Fruit fly (Drosophila melanogaster) whole organism, embryonic: ENCODE measurements around the gene CG9550.

Experiments
- Asciz ChIP-seq: fragments of 200-800 bp; sonication (Bioruptor generic); optimal IDR thresholded peaks from 2 replicates; lab custom pipeline; 2017; ENCODE audit warnings: missing biosample characterization, mild to moderate bottlenecking, missing genetic modification characterization, missing genetic modification reagents
- CG10147 ChIP-seq: fragments of 200-800 bp; sonication (Bioruptor generic); optimal IDR thresholded peaks from 2 replicates; lab custom pipeline; 2019; ENCODE audit warnings: missing biosample characterization, mild to moderate bottlenecking, missing genetic modification characterization, moderate library complexity
- CG10321 ChIP-seq: fragments of 200-800 bp; sonication (Bioruptor generic); IDR thresholded peaks from 2 replicates; pipeline ENCODE4 v1.3.6; 2022; ENCODE audit warnings: missing biosample characterization, missing genetic modification characterization
- CG11504 ChIP-seq: fragments of 200-800 bp; sonication (Bioruptor generic); optimal IDR thresholded peaks from 3 replicates; lab custom pipeline; 2019; ENCODE audit warnings: missing biosample characterization, mild to moderate bottlenecking, missing genetic modification characterization, moderate library complexity
- CG12104 ChIP-seq: fragments of 200-800 bp; sonication (Bioruptor generic); optimal IDR thresholded peaks from 3 replicates; lab custom pipeline; 2016; ENCODE audit warnings: missing biosample characterization, missing genetic modification characterization
- CG12744 ChIP-seq: fragments of 200-800 bp; sonication (Bioruptor generic); optimal IDR thresholded peaks from 2 replicates; lab custom pipeline; 2016; ENCODE audit warnings: missing biosample characterization, missing genetic modification characterization
- CG13424 ChIP-seq: fragments of 200-800 bp; sonication (Bioruptor generic); optimal IDR thresholded peaks from 2 replicates; lab custom pipeline; 2019; ENCODE audit warnings: missing biosample characterization, mild to moderate bottlenecking, missing genetic modification characterization, moderate library complexity
- CG15073 ChIP-seq: fragments of 200-800 bp; sonication (Bioruptor generic); optimal IDR thresholded peaks from 2 replicates; lab custom pipeline; 2016; ENCODE audit warnings: missing biosample characterization, missing genetic modification characterization
- CG15514 ChIP-seq: fragments of 200-800 bp; sonication (Bioruptor generic); optimal IDR thresholded peaks from 3 replicates; lab custom pipeline; 2017; ENCODE audit warnings: missing biosample characterization, missing genetic modification characterization, mild to moderate bottlenecking, moderate library complexity, missing genetic modification reagents
- CG15601 ChIP-seq: fragments of 200-800 bp; sonication (Bioruptor generic); optimal IDR thresholded peaks from 3 replicates; lab custom pipeline; 2019; ENCODE audit warnings: missing biosample characterization, mild to moderate bottlenecking, missing genetic modification characterization, moderate library complexity
- CG1603 ChIP-seq: fragments of 200-800 bp; sonication (Bioruptor generic); optimal IDR thresholded peaks from 2 replicates; lab custom pipeline; 2019; ENCODE audit warnings: missing biosample characterization, mild to moderate bottlenecking, missing genetic modification characterization, moderate library complexity
- CG18476 ChIP-seq: fragments of 200-800 bp; sonication (Bioruptor generic); optimal IDR thresholded peaks from 2 replicates; lab custom pipeline; 2016; ENCODE audit warnings: missing biosample characterization, mild to moderate bottlenecking, missing genetic modification characterization
- CG3407 ChIP-seq: fragments of 200-800 bp; sonication (Bioruptor generic); optimal IDR thresholded peaks from 2 replicates; lab custom pipeline; 2018; ENCODE audit warnings: missing biosample characterization, mild to moderate bottlenecking, missing genetic modification characterization
- CG34422 ChIP-seq: fragments of 200-800 bp; sonication (Bioruptor generic); IDR thresholded peaks from 3 replicates; pipeline ENCODE4 v1.3.6; 2022; ENCODE audit warnings: missing biosample characterization, missing genetic modification characterization
- CG4424 ChIP-seq: fragments of 200-800 bp; sonication (Bioruptor generic); optimal IDR thresholded peaks from 3 replicates; lab custom pipeline; 2016; ENCODE audit warnings: missing biosample characterization, missing genetic modification characterization
- CG4854 ChIP-seq: fragments of 200-800 bp; sonication (Bioruptor generic); optimal IDR thresholded peaks from 2 replicates; lab custom pipeline; 2016; ENCODE audit warnings: missing biosample characterization, missing genetic modification characterization, inconsistent platforms
- CG7928 ChIP-seq: fragments of 200-800 bp; sonication (Bioruptor generic); optimal IDR thresholded peaks from 2 replicates; lab custom pipeline; 2017; ENCODE audit warnings: missing biosample characterization, mild to moderate bottlenecking, missing genetic modification characterization
- CG8765 ChIP-seq: fragments of 200-800 bp; sonication (Bioruptor generic); IDR thresholded peaks from 2 replicates; pipeline ENCODE4 v1.3.6; 2022; ENCODE audit warnings: missing biosample characterization, missing genetic modification characterization
- CG9437 ChIP-seq: fragments of 200-800 bp; sonication (Bioruptor generic); optimal IDR thresholded peaks from 2 replicates; lab custom pipeline; 2018; ENCODE audit warnings: missing biosample characterization, mild to moderate bottlenecking, missing genetic modification characterization
- CG9817 ChIP-seq: fragments of 200-800 bp; sonication (Bioruptor generic); optimal IDR thresholded peaks from 2 replicates; lab custom pipeline; 2018; ENCODE audit warnings: missing biosample characterization, mild to moderate bottlenecking, missing genetic modification characterization, moderate library complexity
- CHES-1-like ChIP-seq: fragments of 200-800 bp; sonication (Bioruptor generic); optimal IDR thresholded peaks from 2 replicates; lab custom pipeline; 2016; ENCODE audit warnings: missing biosample characterization, missing genetic modification characterization
- CrebB ChIP-seq: fragments of 200-800 bp; sonication (Bioruptor generic); optimal IDR thresholded peaks from 3 replicates; lab custom pipeline; 2018; ENCODE audit warnings: missing biosample characterization, mild to moderate bottlenecking, missing genetic modification characterization
- Deaf1 ChIP-seq: fragments of 200-800 bp; optimal IDR thresholded peaks from 3 replicates; lab custom pipeline; 2019; ENCODE audit warnings: missing biosample characterization, mild to moderate bottlenecking, missing genetic modification characterization, moderate library complexity
- Dek ChIP-seq: fragments of 200-800 bp; sonication (Bioruptor generic); optimal IDR thresholded peaks from 3 replicates; lab custom pipeline; 2019; ENCODE audit warnings: missing biosample characterization, mild to moderate bottlenecking, missing genetic modification characterization, moderate library complexity
- Gug ChIP-seq: fragments of 200-800 bp; sonication (Bioruptor generic); IDR thresholded peaks from 4 replicates; pipeline ENCODE4 v1.3.6; 2022; ENCODE audit warnings: missing biosample characterization, missing genetic modification characterization
- Jarid2 ChIP-seq: fragments of 200-800 bp; sonication (Bioruptor generic); optimal IDR thresholded peaks from 3 replicates; lab custom pipeline; 2017; ENCODE audit warnings: mild to moderate bottlenecking, missing biosample characterization, missing genetic modification reagents, missing genetic modification characterization
- MESR4 ChIP-seq: fragments of 200-800 bp; sonication (Bioruptor generic); optimal IDR thresholded peaks from 2 replicates; lab custom pipeline; 2018; ENCODE audit warnings: missing biosample characterization, mild to moderate bottlenecking, missing genetic modification characterization, moderate library complexity
- Med ChIP-seq: fragments of 200-800 bp; sonication (Bioruptor generic); peaks from one replicate; lab custom pipeline; 2016; ENCODE audit warnings: missing biosample characterization, missing genetic modification characterization, mild to moderate bottlenecking, inconsistent platforms, moderate library complexity
- NfI ChIP-seq: fragments of 200-800 bp; sonication (Bioruptor generic); optimal IDR thresholded peaks from 3 replicates; lab custom pipeline; 2018; ENCODE audit warnings: missing biosample characterization, mild to moderate bottlenecking, missing genetic modification characterization, moderate library complexity
- Pdp1 ChIP-seq, 2 experiments: fragments of 200-800 bp; sonication (Bioruptor generic); optimal IDR thresholded peaks; 3 replicates each; lab custom pipeline; 2016; ENCODE audit warnings: missing biosample characterization in 2 of 2, missing genetic modification characterization in 2 of 2, mild to moderate bottlenecking in 1 of 2, moderate library complexity in 1 of 2
- Ptx1 ChIP-seq: fragments of 200-800 bp; sonication (Bioruptor generic); IDR thresholded peaks from 2 replicates; pipeline ENCODE4 v1.3.6; 2022; ENCODE audit warnings: missing biosample characterization, missing genetic modification characterization
- Ravus ChIP-seq: fragments of 200-800 bp; sonication (Bioruptor generic); IDR thresholded peaks from 2 replicates; pipeline ENCODE4 v1.3.6; 2022; ENCODE audit warnings: missing biosample characterization, missing genetic modification characterization
- Rx ChIP-seq: fragments of 200-800 bp; sonication (Bioruptor generic); IDR thresholded peaks from 2 replicates; pipeline ENCODE4 v1.3.6; 2022; ENCODE audit warnings: missing biosample characterization, missing genetic modification characterization
- Six4 ChIP-seq: fragments of 200-800 bp; sonication (Bioruptor generic); optimal IDR thresholded peaks from 2 replicates; lab custom pipeline; 2016; ENCODE audit warnings: missing biosample characterization, missing genetic modification characterization
- Sry-β ChIP-seq: fragments of 200-800 bp; sonication (Bioruptor generic); optimal IDR thresholded peaks from 2 replicates; lab custom pipeline; 2018; ENCODE audit warnings: missing biosample characterization, mild to moderate bottlenecking, missing genetic modification characterization, moderate library complexity
- Vsx1 ChIP-seq: fragments of 200-800 bp; sonication (Bioruptor generic); optimal IDR thresholded peaks from 2 replicates; lab custom pipeline; 2017; ENCODE audit warnings: missing biosample characterization, mild to moderate bottlenecking, missing genetic modification characterization, missing genetic modification reagents
- az2 ChIP-seq: fragments of 200-800 bp; sonication (Bioruptor generic); optimal IDR thresholded peaks from 3 replicates; lab custom pipeline; 2016; ENCODE audit warnings: missing biosample characterization, missing genetic modification characterization
- disco-r ChIP-seq: fragments of 200-800 bp; sonication (Bioruptor generic); optimal IDR thresholded peaks from 2 replicates; lab custom pipeline; 2016; ENCODE audit warnings: missing biosample characterization, missing genetic modification characterization
- dpn ChIP-seq, 2 experiments: fragments of 200-800 bp; sonication (Bioruptor generic); optimal IDR thresholded peaks; 3 replicates each; lab custom pipeline; 2016; ENCODE audit warnings: missing biosample characterization in 2 of 2, missing genetic modification characterization in 2 of 2
- en ChIP-seq: fragments of 200-800 bp; sonication (Bioruptor generic); optimal IDR thresholded peaks from 2 replicates; lab custom pipeline; 2016; ENCODE audit warnings: missing biosample characterization, missing genetic modification characterization
- fd64A ChIP-seq: fragments of 200-800 bp; sonication (Bioruptor generic); optimal IDR thresholded peaks from 3 replicates; lab custom pipeline; 2018; ENCODE audit warnings: missing biosample characterization, mild to moderate bottlenecking, missing genetic modification characterization
- gce ChIP-seq: fragments of 200-800 bp; sonication (Bioruptor generic); IDR thresholded peaks from 3 replicates; pipeline ENCODE4 v1.3.6; 2022; ENCODE audit warnings: missing biosample characterization, missing genetic modification characterization
- gro ChIP-seq: fragments of 200-800 bp; sonication (Bioruptor generic); optimal IDR thresholded peaks from 2 replicates; lab custom pipeline; 2016; ENCODE audit warnings: missing biosample characterization, missing genetic modification characterization
- her ChIP-seq: fragments of 200-800 bp; sonication (Bioruptor generic); optimal IDR thresholded peaks from 2 replicates; lab custom pipeline; 2016; ENCODE audit warnings: missing biosample characterization, missing genetic modification characterization
- hth ChIP-seq: fragments of >200 bp; optimal IDR thresholded peaks from 2 replicates; lab custom pipeline; 2017; ENCODE audit warnings: inconsistent platforms
- nom ChIP-seq: fragments of 200-800 bp; sonication (Bioruptor generic); optimal IDR thresholded peaks from 2 replicates; lab custom pipeline; 2017; ENCODE audit warnings: missing biosample characterization, missing genetic modification characterization, mild to moderate bottlenecking, moderate library complexity, missing genetic modification reagents
- salm ChIP-seq: fragments of 200-800 bp; sonication (Bioruptor generic); optimal IDR thresholded peaks from 2 replicates; lab custom pipeline; 2018; ENCODE audit warnings: missing biosample characterization, mild to moderate bottlenecking, missing genetic modification characterization
- sisA ChIP-seq: fragments of 200-800 bp; sonication (Bioruptor generic); IDR thresholded peaks from 2 replicates; pipeline ENCODE4 v1.3.6; 2022; ENCODE audit warnings: missing biosample characterization, missing genetic modification characterization
- stwl ChIP-seq: fragments of 200-800 bp; sonication (Bioruptor generic); optimal IDR thresholded peaks from 3 replicates; lab custom pipeline; 2018; ENCODE audit warnings: missing biosample characterization, mild to moderate bottlenecking, missing genetic modification characterization, moderate library complexity
- sug ChIP-seq: fragments of 200-800 bp; optimal IDR thresholded peaks from 2 replicates; lab custom pipeline; 2019; ENCODE audit warnings: missing biosample characterization, mild to moderate bottlenecking, missing genetic modification characterization, moderate library complexity
- toy ChIP-seq: fragments of 200-800 bp; sonication (Bioruptor generic); IDR thresholded peaks from 2 replicates; pipeline ENCODE4 v1.3.6; 2022; ENCODE audit warnings: missing biosample characterization, missing genetic modification characterization
- vfl ChIP-seq: fragments of 200-800 bp; sonication (Bioruptor generic); optimal IDR thresholded peaks from 2 replicates; lab custom pipeline; 2016; ENCODE audit warnings: missing biosample characterization, missing genetic modification characterization

Gene CG9550

dm6 chr2L:6465497-6465896 is 31.4 kb upstream of the CG9550 start, which contains the start of gene Rchy1 (continued):
- TF ChIP-seq Dek: no peak
- peak; percentile 36 for TF ChIP-seq nom (GFP tag; lab: Kevin White, UChicago)
- TF ChIP-seq CG18476 (GFP tag; lab: Kevin White, UChicago): no peak
- TF ChIP-seq hth (lab: Kevin White, UChicago): no peak
- TF ChIP-seq gro (GFP tag; lab: Kevin White, UChicago): peak; percentile 54
- no peak for TF ChIP-seq CG12104 (GFP tag; lab: Kevin White, UChicago)
- TF ChIP-seq CG13424 (tag; lab: Kevin White, UChicago): peak; percentile 6
- TF ChIP-seq CG9817 (tag; lab: Kevin White, UChicago): no peak
- TF ChIP-seq Sry-β (GFP tag; lab: Kevin White, UChicago): no peak
- no peak for TF ChIP-seq CG15601
- TF ChIP-seq CG7928 (GFP tag; lab: Kevin White, UChicago): no peak
- no peak for TF ChIP-seq Ptx1 (GFP tag; lab: Robert Waterston, UW)
- no peak for TF ChIP-seq CHES-1-like (GFP tag; lab: Kevin White, UChicago)
- TF ChIP-seq disco-r: no peak
- no peak for TF ChIP-seq CG4424 (GFP tag; lab: Kevin White, UChicago)
- TF ChIP-seq Jarid2 (GFP tag; lab: Kevin White, UChicago): peak; percentile 82
- TF ChIP-seq her (GFP tag; lab: Kevin White, UChicago): peak; percentile 37
- TF ChIP-seq CG8765 (GFP tag; lab: Robert Waterston, UW): no peak
- TF ChIP-seq Rx: no peak
- peak; percentile 87 for TF ChIP-seq Med (GFP tag; lab: Kevin White, UChicago)
- TF ChIP-seq CG10321: no peak
- TF ChIP-seq salm: no peak
- no peak for TF ChIP-seq CG12744 (GFP tag; lab: Kevin White, UChicago)
- TF ChIP-seq CG9437 (GFP tag; lab: Kevin White, UChicago): no peak
- peak in 1 of 2 experiments; percentile 8 for TF ChIP-seq Pdp1 (GFP tag; optimal IDR thresholded peaks at IDR 0.05; lab: Kevin White, UChicago)
- TF ChIP-seq az2 (GFP tag; lab: Kevin White, UChicago): no peak
- TF ChIP-seq CG3407 (GFP tag; lab: Kevin White, UChicago): no peak
- peak; percentile 13 for TF ChIP-seq Asciz (GFP tag; lab: Kevin White, UChicago)
- peak; percentile 32 for TF ChIP-seq CG10147 (GFP tag; lab: Kevin White, UChicago)
- peak; percentile 64 for TF ChIP-seq CG15514 (GFP tag; lab: Kevin White, UChicago)
- peak; percentile 34 for TF ChIP-seq sug
- TF ChIP-seq Ravus: no peak
- TF ChIP-seq NfI (GFP tag; lab: Kevin White, UChicago): peak; percentile 54
- peak; percentile 9 for TF ChIP-seq fd64A
- peak; percentile 21; the same call in 1 of the 3 replicates for TF ChIP-seq CG34422
- peak; percentile 43 for TF ChIP-seq CG11504 (tag; lab: Kevin White, UChicago)
- peak; percentile 3 for TF ChIP-seq MESR4
- no peak for TF ChIP-seq sisA
- peak; percentile 5 for TF ChIP-seq Vsx1
- TF ChIP-seq CG15073: no peak
- no peak for TF ChIP-seq dpn (GFP tag; optimal IDR thresholded peaks at IDR 0.05; lab: Kevin White, UChicago)
- no peak for TF ChIP-seq vfl (GFP tag; lab: Kevin White, UChicago)
- TF ChIP-seq Deaf1: peak; percentile 79
- peak; percentile 1 for TF ChIP-seq CG1603 (tag; lab: Kevin White, UChicago)
- no peak for TF ChIP-seq en (GFP tag; lab: Kevin White, UChicago)
- no peak for TF ChIP-seq toy (GFP tag; lab: Robert Waterston, UW)
- TF ChIP-seq stwl (tag; lab: Kevin White, UChicago): no peak
- TF ChIP-seq Gug (GFP tag; lab: Robert Waterston, UW): no peak
- TF ChIP-seq CrebB (tag; lab: Kevin White, UChicago): no peak
- no peak for TF ChIP-seq Six4 (GFP tag; lab: Kevin White, UChicago)
- no peak for TF ChIP-seq CG4854
- TF ChIP-seq gce (GFP tag; lab: Robert Waterston, UW): no peak
